Fruit fly (Drosophila melanogaster): ENCODE results near the gene sima.

sima gene

dm6 chr3R:30107718-30108117 is 49.6 kb downstream of the sima start:
- TF ChIP-seq Dfd (GFP tag; optimal IDR thresholded peaks at IDR 0.05) (no peak), sage (GFP tag; optimal IDR thresholded peaks at IDR 0.05) (no peak), HLH106 (tag; optimal IDR thresholded peaks at IDR 0.05) (no peak), Dif (GFP tag; optimal IDR thresholded peaks at IDR 0.05; ENCODE audit: partially characterized antibody) (no peak), CG32264 (GFP tag; optimal IDR thresholded peaks at IDR 0.05) (no peak), pan (optimal IDR thresholded peaks at IDR 0.05) (no peak), ey (GFP tag; optimal IDR thresholded peaks at IDR 0.05) (no peak), Sp1 (GFP tag; optimal IDR thresholded peaks at IDR 0.05) (no peak), fru (GFP tag; optimal IDR thresholded peaks at IDR 0.05) (no peak), CG9705 (GFP tag; optimal IDR thresholded peaks at IDR 0.05) (no peak), Hr78 (GFP tag; optimal IDR thresholded peaks at IDR 0.05) (no peak), br (GFP tag; optimal IDR thresholded peaks at IDR 0.05) (no peak), brk (GFP tag; optimal IDR thresholded peaks at IDR 0.05) (no peak), foxo (GFP tag; optimal IDR thresholded peaks at IDR 0.05) (no peak), OdsH (GFP tag; optimal IDR thresholded peaks at IDR 0.05) (no peak), h (GFP tag; optimal IDR thresholded peaks at IDR 0.05) (no peak), jim (GFP tag; optimal IDR thresholded peaks at IDR 0.05) (no peak), Hr83 (GFP tag; optimal IDR thresholded peaks at IDR 0.05; ENCODE audit: poor library complexity, severe bottlenecking) (no peak)

- TF ChIP-seq sv (GFP tag; optimal IDR thresholded peaks at IDR 0.05) (no peak), Hr83 (GFP tag; optimal IDR thresholded peaks at IDR 0.05; ENCODE audit: poor library complexity, severe bottlenecking) (no peak)
These were observed 50.5 kb downstream of the sima start for dm6 chr3R:30108639-30109038.

- TF ChIP-seq Abd-B (GFP tag; optimal IDR thresholded peaks at IDR 0.05): no peak
- TF ChIP-seq GATAd (GFP tag; optimal IDR thresholded peaks at IDR 0.05): no peak
- peak; percentile 88 for TF ChIP-seq Dfd (GFP tag; optimal IDR thresholded peaks at IDR 0.05)
- TF ChIP-seq Vsx2 (GFP tag; optimal IDR thresholded peaks at IDR 0.05; ENCODE audit: partially characterized antibody): no peak
- TF ChIP-seq lola (GFP tag; optimal IDR thresholded peaks at IDR 0.05): no peak
- no peak for TF ChIP-seq rgr (GFP tag; optimal IDR thresholded peaks at IDR 0.05)
These were observed 51.3 kb downstream of the sima start for dm6 chr3R:30109380-30109779.

dm6 chr3R:30110959-30111358 is 52.8 kb downstream of the sima start:
- TF ChIP-seq Rel (GFP tag; optimal IDR thresholded peaks at IDR 0.05): no peak
- no peak for TF ChIP-seq Rel (tag; optimal IDR thresholded peaks at IDR 0.05)
- no peak for TF ChIP-seq Hr78 (GFP tag; optimal IDR thresholded peaks at IDR 0.05)
- TF ChIP-seq psq (GFP tag; optimal IDR thresholded peaks at IDR 0.05): no peak
- no peak for TF ChIP-seq h (GFP tag; optimal IDR thresholded peaks at IDR 0.05)
- no peak for TF ChIP-seq Dfd (GFP tag; optimal IDR thresholded peaks at IDR 0.05)
- no peak for TF ChIP-seq CG9705 (GFP tag; optimal IDR thresholded peaks at IDR 0.05)
- TF ChIP-seq tai (GFP tag; optimal IDR thresholded peaks at IDR 0.05): no peak
- TF ChIP-seq rgr (GFP tag; optimal IDR thresholded peaks at IDR 0.05): no peak
- TF ChIP-seq CrebA (GFP tag; optimal IDR thresholded peaks at IDR 0.05; ENCODE audit: borderline replicate concordance): no peak
- TF ChIP-seq usp (GFP tag; optimal IDR thresholded peaks at IDR 0.05): no peak
- no peak for TF ChIP-seq Myc (optimal IDR thresholded peaks at IDR 0.05)
- no peak for TF ChIP-seq lola (GFP tag; optimal IDR thresholded peaks at IDR 0.05)
- no peak for TF ChIP-seq Abd-B (GFP tag; optimal IDR thresholded peaks at IDR 0.05)
- no peak for TF ChIP-seq GATAd (GFP tag; optimal IDR thresholded peaks at IDR 0.05)
- no peak for TF ChIP-seq Mio (GFP tag; optimal IDR thresholded peaks at IDR 0.05)
- TF ChIP-seq sage (GFP tag; optimal IDR thresholded peaks at IDR 0.05): no peak
- no peak for TF ChIP-seq woc (GFP tag; optimal IDR thresholded peaks at IDR 0.05)
- no peak for TF ChIP-seq pan (optimal IDR thresholded peaks at IDR 0.05)
- TF ChIP-seq N (GFP tag; optimal IDR thresholded peaks at IDR 0.05): no peak
- TF ChIP-seq fru (GFP tag; optimal IDR thresholded peaks at IDR 0.05): no peak

dm6 chr3R:30114286-30114803 is 56.2 kb downstream of the sima start:
- no peak for TF ChIP-seq Hr78 (GFP tag; optimal IDR thresholded peaks at IDR 0.05)
- TF ChIP-seq Mio (GFP tag; optimal IDR thresholded peaks at IDR 0.05): no peak
- no peak for TF ChIP-seq foxo (GFP tag; optimal IDR thresholded peaks at IDR 0.05)
- no peak for TF ChIP-seq Dfd (GFP tag; optimal IDR thresholded peaks at IDR 0.05)
- TF ChIP-seq jim (GFP tag; optimal IDR thresholded peaks at IDR 0.05): no peak
- no peak for TF ChIP-seq GATAd (GFP tag; optimal IDR thresholded peaks at IDR 0.05)
- TF ChIP-seq CG32264 (GFP tag; optimal IDR thresholded peaks at IDR 0.05): no peak
- TF ChIP-seq HLH106 (tag; optimal IDR thresholded peaks at IDR 0.05): no peak
- TF ChIP-seq pan (optimal IDR thresholded peaks at IDR 0.05): no peak
- TF ChIP-seq OdsH (GFP tag; optimal IDR thresholded peaks at IDR 0.05): no peak
